Fruit fly (Drosophila melanogaster): ENCODE measurements around the gene CG6738.

CG6738 gene

DNA sequence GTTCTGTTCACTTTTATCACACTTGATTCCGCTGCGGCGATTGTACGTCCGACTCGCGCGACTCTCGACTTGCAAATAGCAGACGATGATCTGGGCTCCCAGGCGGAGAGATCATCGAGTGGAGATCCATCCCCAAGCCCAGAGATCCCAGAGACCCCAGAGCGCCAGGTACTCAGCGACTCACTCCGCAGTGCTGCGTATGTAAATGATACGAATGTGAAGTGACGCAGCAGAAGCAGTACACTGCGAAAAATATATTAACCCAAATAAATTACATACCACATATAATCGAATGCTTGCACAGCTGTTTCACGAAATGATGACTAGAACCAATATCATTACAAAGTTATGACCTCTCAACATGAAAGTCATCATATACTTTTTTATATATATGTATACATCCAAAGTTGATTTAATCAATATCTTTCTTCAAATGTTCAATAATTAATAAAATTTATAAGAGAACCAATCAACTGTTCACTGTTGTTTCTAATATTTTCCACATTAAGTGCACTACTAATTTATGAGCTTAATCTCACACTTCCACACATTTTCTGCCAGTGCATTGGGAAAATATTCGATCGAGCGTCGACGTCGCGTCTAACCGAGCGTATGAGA is 32.0 kb upstream of the CG6738 start, which contains the start of gene CG17111 (continued):
- no peak for TF ChIP-seq CG3032 (tag; optimal IDR thresholded peaks at IDR 0.05)
- TF ChIP-seq CG8632 (GFP tag; optimal IDR thresholded peaks at IDR 0.05): no peak
- TF ChIP-seq Met (GFP tag; optimal IDR thresholded peaks at IDR 0.05): peak; percentile 13
- peak; percentile 46 for TF ChIP-seq svp (GFP tag)
- TF ChIP-seq Hr4 (GFP tag; optimal IDR thresholded peaks at IDR 0.05): peak; percentile 25
- no peak for TF ChIP-seq CG6808 (GFP tag; optimal IDR thresholded peaks at IDR 0.05)
- TF ChIP-seq fd59A (GFP tag; optimal IDR thresholded peaks at IDR 0.05): no peak
- TF ChIP-seq fd85E (GFP tag; optimal IDR thresholded peaks at IDR 0.05): no peak
- no peak for TF ChIP-seq Ets21C (GFP tag; optimal IDR thresholded peaks at IDR 0.05)
- TF ChIP-seq Hr39 (GFP tag; optimal IDR thresholded peaks at IDR 0.05): no peak
- TF ChIP-seq Lpt (GFP tag; optimal IDR thresholded peaks at IDR 0.05): no peak
- no peak for TF ChIP-seq CG3919 (GFP tag; optimal IDR thresholded peaks at IDR 0.05)
- no peak for TF ChIP-seq salr (GFP tag; optimal IDR thresholded peaks at IDR 0.05)
- no peak for TF ChIP-seq CG11902 (GFP tag; optimal IDR thresholded peaks at IDR 0.05)
- TF ChIP-seq CG9139 (GFP tag; optimal IDR thresholded peaks at IDR 0.05): no peak
- TF ChIP-seq CG31627 (GFP tag; optimal IDR thresholded peaks at IDR 0.05): no peak
- no peak for TF ChIP-seq CG6276 (GFP tag; optimal IDR thresholded peaks at IDR 0.05)
- no peak for TF ChIP-seq CG8319 (GFP tag; optimal IDR thresholded peaks at IDR 0.05)
- peak; percentile 20 for TF ChIP-seq OdsH (GFP tag; optimal IDR thresholded peaks at IDR 0.05)
- TF ChIP-seq CG1621 (tag; optimal IDR thresholded peaks at IDR 0.05): no peak

DNA sequence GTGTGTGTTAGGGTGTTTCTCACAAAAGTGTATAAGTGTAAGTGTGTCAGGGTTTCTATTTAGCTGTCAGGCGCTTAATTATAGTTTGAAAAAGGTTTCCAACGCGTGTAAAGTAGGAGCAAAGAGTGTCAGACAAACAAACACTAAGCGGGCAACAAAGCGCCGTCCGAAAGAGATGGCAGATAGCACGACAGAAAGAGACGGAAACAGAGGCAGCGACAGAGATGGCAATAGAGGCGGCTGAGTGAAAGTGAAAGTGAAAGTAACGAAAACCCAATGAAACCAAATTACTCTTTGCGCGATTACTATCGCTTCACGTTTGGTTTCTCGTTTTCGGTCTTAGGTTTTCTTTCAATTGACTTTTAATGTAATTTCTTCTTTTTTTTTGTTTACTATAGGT is 24.9 kb upstream of the CG6738 start:
- no peak for TF ChIP-seq fd59A (GFP tag; optimal IDR thresholded peaks at IDR 0.05)
- TF ChIP-seq CG10669 (GFP tag; optimal IDR thresholded peaks at IDR 0.05): no peak
- TF ChIP-seq Hr38 (GFP tag; optimal IDR thresholded peaks at IDR 0.05): no peak
- TF ChIP-seq CG8632 (GFP tag; optimal IDR thresholded peaks at IDR 0.05): no peak

DNA sequence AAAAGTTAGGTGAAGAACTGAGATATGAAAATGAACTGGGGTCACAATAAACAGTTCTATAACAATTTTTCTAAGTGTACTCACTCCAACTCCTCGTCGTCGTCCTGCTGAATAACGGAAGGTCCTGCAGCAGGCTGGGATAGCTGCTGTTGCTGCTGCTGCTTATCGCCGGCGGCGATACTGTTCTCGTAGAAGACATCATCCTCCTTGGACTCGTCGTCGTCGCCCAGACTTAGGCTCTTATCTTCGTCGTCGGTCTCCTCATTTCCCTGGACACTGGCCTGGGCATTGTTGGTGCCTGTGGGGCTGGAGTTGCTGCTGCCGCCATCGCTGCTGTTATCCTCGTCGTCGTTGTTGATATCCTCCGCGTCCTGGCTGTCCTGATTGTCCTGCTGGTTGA is 18.1 kb upstream of the CG6738 start:
- TF ChIP-seq Blimp-1 (GFP tag; optimal IDR thresholded peaks at IDR 0.05): no peak
- peak; percentile 45 for TF ChIP-seq svp (GFP tag)

DNA sequence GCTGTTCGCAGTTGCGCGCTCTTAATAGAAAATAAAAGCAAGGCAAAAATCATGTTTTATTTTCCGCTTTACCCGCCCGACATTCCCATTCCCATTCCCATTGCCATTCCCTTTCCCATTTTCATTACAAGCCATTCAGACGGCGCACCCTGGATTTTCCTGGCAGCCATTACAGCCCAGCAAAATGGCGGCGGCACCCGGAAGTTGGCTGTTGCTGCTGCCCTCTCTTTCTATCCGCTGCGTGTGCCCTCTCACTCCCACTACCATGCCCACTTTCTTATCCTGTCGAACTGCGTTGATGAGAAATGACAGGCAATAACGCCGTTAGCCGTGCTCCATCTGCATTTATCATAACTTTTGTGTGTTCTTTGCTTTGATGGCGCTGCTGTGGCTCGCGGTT is 11.1 kb upstream of the CG6738 start:
- no peak for TF ChIP-seq Hr38 (GFP tag; optimal IDR thresholded peaks at IDR 0.05)
- TF ChIP-seq fkh (GFP tag; optimal IDR thresholded peaks at IDR 0.05): no peak

DNA sequence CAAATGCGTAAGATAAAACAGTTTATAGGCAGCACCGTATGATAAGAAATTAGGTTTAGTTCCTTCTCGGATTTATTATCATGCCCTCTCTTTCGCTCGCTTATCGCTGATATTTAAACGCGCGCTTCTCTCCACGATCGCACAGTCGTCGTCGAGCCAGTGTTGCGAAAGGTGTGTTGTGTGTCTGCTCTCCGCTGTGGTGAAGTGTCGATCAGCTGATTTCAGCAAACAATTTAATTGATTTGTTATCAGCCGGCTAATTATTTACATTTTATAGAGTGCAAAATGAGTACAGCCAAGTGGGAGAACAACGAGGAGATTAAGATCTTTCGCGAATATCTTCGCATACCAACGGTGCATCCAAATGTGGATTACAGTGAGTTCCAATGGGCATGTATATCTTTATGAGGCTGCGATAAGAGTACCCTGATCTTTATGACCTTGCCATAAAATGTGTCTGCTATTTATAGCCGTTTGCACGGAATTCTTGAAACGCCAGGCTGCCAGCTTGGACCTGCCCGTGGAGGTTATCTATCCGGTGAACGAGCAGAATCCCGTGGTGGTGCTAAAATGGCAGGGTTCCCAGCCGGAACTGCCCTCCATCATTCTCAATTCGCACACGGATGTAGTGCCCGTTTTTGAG is 7.6 kb upstream of the CG6738 start, which contains the start of the genes CG17110 and CG6726:
Gene CG17110, plus strand, starts transcription at position 139 of the 643 bp plus-strand sequence.
Gene CG6726, plus strand, starts transcription at position 139 of the 643 bp plus-strand sequence.
- TF ChIP-seq fkh (GFP tag; optimal IDR thresholded peaks at IDR 0.05): peak; percentile 72
- TF ChIP-seq CG6276 (GFP tag; optimal IDR thresholded peaks at IDR 0.05): peak; percentile 4
- no peak for TF ChIP-seq Gug (GFP tag; IDR thresholded peaks at IDR 0.05)
- TF ChIP-seq svp (GFP tag): peak; percentile 97
- peak; percentile 30 for TF ChIP-seq vri (GFP tag; optimal IDR thresholded peaks at IDR 0.05)
- TF ChIP-seq CG31627 (GFP tag; optimal IDR thresholded peaks at IDR 0.05): no peak

- TF ChIP-seq vri (GFP tag; optimal IDR thresholded peaks at IDR 0.05) (peak; percentile 73), CG34406 (GFP tag; optimal IDR thresholded peaks at IDR 0.05) (no peak)
These were observed 4.0 kb upstream of the CG6738 start, which contains the start of gene CG17109 for dm6 chr3R:23095346-23095745. TSS of gene CG17109 (plus strand) at chr3R:23095690.
